Worm (Caenorhabditis elegans) whole organism, mixed stage, embryonic: Measurements from ENCODE around the gene C10C5.7.

Experiments used
- elt-1 ChIP-seq: sonication (generic microtip); optimal IDR thresholded peaks from 2 replicates; lab custom pipeline; 2017; ENCODE audit warnings: missing genetic modification characterization, mild to moderate bottlenecking, missing compliant biosample characterization, antibody characterized with exemption, moderate library complexity, borderline replicate concordance; ENCODE audit not compliant: insufficient read depth
- nhr-237 ChIP-seq: fragments of 150-350 bp; optimal IDR thresholded peaks from 2 replicates; lab custom pipeline; 2014; ENCODE audit warnings: missing biosample characterization, missing genetic modification characterization

- TF ChIP-seq nhr-237 (no peak), elt-1 (tag; lab: Kevin White, UChicago) (no peak)
These were observed 13.6 kb downstream of the C10C5.7 start, which contains the start of gene F56D5.2 for ce11 chrIV:9398512-9398911.
